Fruit fly (Drosophila melanogaster) whole organism, embryonic: ENCODE data around the gene tai.

Experiments used
- Atf-2 ChIP-seq: fragments of 200-800 bp; sonication (Bioruptor generic); optimal IDR thresholded peaks from 2 replicates; lab custom pipeline; 2016; ENCODE audit warnings: missing biosample characterization, missing genetic modification characterization
- B-H2 ChIP-seq: fragments of 200-800 bp; sonication (Bioruptor generic); optimal IDR thresholded peaks from 2 replicates; lab custom pipeline; 2018; ENCODE audit warnings: missing biosample characterization, mild to moderate bottlenecking, missing genetic modification characterization
- CG10462 ChIP-seq: fragments of 200-800 bp; sonication (Bioruptor generic); optimal IDR thresholded peaks from 2 replicates; lab custom pipeline; 2016; ENCODE audit warnings: missing biosample characterization, missing genetic modification characterization
- CG10565 ChIP-seq: fragments of 200-800 bp; sonication (Bioruptor generic); optimal IDR thresholded peaks from 3 replicates; lab custom pipeline; 2016; ENCODE audit warnings: missing biosample characterization, mild to moderate bottlenecking, missing genetic modification characterization
- CG11398 ChIP-seq: fragments of 200-800 bp; sonication (Bioruptor generic); optimal IDR thresholded peaks from 2 replicates; lab custom pipeline; 2016; ENCODE audit warnings: missing biosample characterization, missing genetic modification characterization
- CG11695 ChIP-seq: fragments of 200-800 bp; sonication (Bioruptor generic); IDR thresholded peaks from 3 replicates; pipeline ENCODE4 v1.3.6; 2022; ENCODE audit warnings: missing biosample characterization, missing genetic modification characterization
- CG11723 ChIP-seq: fragments of 200-800 bp; sonication (Bioruptor generic); optimal IDR thresholded peaks from 2 replicates; lab custom pipeline; 2017; ENCODE audit warnings: missing biosample characterization, mild to moderate bottlenecking, missing genetic modification characterization
- CG15269 ChIP-seq: fragments of 200-800 bp; sonication (Bioruptor generic); optimal IDR thresholded peaks from 2 replicates; lab custom pipeline; 2018; ENCODE audit warnings: missing biosample characterization, mild to moderate bottlenecking, missing genetic modification characterization, moderate library complexity
- CG16813 ChIP-seq: fragments of 200-800 bp; sonication (Bioruptor generic); IDR thresholded peaks from 3 replicates; pipeline ENCODE4 v1.3.6; 2022; ENCODE audit warnings: missing biosample characterization, missing genetic modification characterization; ENCODE audit not compliant: partially characterized antibody
- CG17361 ChIP-seq: fragments of 200-800 bp; sonication (Bioruptor generic); IDR thresholded peaks from 3 replicates; pipeline ENCODE4 v1.3.6; 2022; ENCODE audit warnings: missing biosample characterization, missing genetic modification characterization
- CG1832 ChIP-seq: fragments of 200-800 bp; sonication (Bioruptor generic); optimal IDR thresholded peaks from 2 replicates; lab custom pipeline; 2017; ENCODE audit warnings: missing biosample characterization, mild to moderate bottlenecking, missing genetic modification characterization, inconsistent platforms
- CG4282 ChIP-seq: fragments of 200-800 bp; sonication (Bioruptor generic); optimal IDR thresholded peaks from 2 replicates; lab custom pipeline; 2016; ENCODE audit warnings: missing biosample characterization, missing genetic modification characterization
- CG43689 ChIP-seq: fragments of 200-800 bp; sonication (Bioruptor generic); IDR thresholded peaks from 2 replicates; pipeline ENCODE4 v1.3.6; 2022; ENCODE audit warnings: missing biosample characterization, missing genetic modification characterization
- CG4404 ChIP-seq: fragments of 200-800 bp; sonication (Bioruptor generic); IDR thresholded peaks from 2 replicates; pipeline ENCODE4 v1.3.6; 2022; ENCODE audit warnings: missing biosample characterization, missing genetic modification characterization
- CG6683 ChIP-seq: fragments of 200-800 bp; sonication (Bioruptor generic); optimal IDR thresholded peaks from 2 replicates; lab custom pipeline; 2017; ENCODE audit warnings: missing biosample characterization, mild to moderate bottlenecking, missing genetic modification characterization, missing genetic modification reagents
- CG6765 ChIP-seq: fragments of 200-800 bp; sonication (Bioruptor generic); optimal IDR thresholded peaks from 3 replicates; lab custom pipeline; 2017; ENCODE audit warnings: missing biosample characterization, mild to moderate bottlenecking, missing genetic modification characterization
- CG9609 ChIP-seq: fragments of 200-800 bp; sonication (Bioruptor generic); optimal IDR thresholded peaks from 3 replicates; lab custom pipeline; 2016; ENCODE audit warnings: missing biosample characterization, missing genetic modification characterization
- CG9932 ChIP-seq: fragments of 200-800 bp; sonication (Bioruptor generic); IDR thresholded peaks from 2 replicates; pipeline ENCODE4 v1.3.6; 2022; ENCODE audit warnings: missing biosample characterization, missing genetic modification characterization
- Dip3 ChIP-seq: fragments of 200-800 bp; sonication (Bioruptor generic); optimal IDR thresholded peaks from 3 replicates; lab custom pipeline; 2016; ENCODE audit warnings: missing biosample characterization, missing genetic modification characterization
- Doc2 ChIP-seq: fragments of 200-800 bp; sonication (Bioruptor generic); IDR thresholded peaks from 2 replicates; pipeline ENCODE4 v1.3.6; 2022; ENCODE audit warnings: missing biosample characterization, missing genetic modification characterization
- Dp ChIP-seq: fragments of 200-800 bp; sonication (Bioruptor generic); optimal IDR thresholded peaks from 2 replicates; lab custom pipeline; 2018; ENCODE audit warnings: missing biosample characterization, mild to moderate bottlenecking, missing genetic modification characterization, moderate library complexity
- Ets97D ChIP-seq: fragments of 200-800 bp; sonication (Bioruptor generic); optimal IDR thresholded peaks from 3 replicates; lab custom pipeline; 2016; ENCODE audit warnings: missing biosample characterization, missing genetic modification characterization
- Hmx ChIP-seq: fragments of 200-800 bp; sonication (Bioruptor generic); optimal IDR thresholded peaks from 2 replicates; lab custom pipeline; 2016; ENCODE audit warnings: missing biosample characterization, missing genetic modification characterization
- MESR4 ChIP-seq: fragments of 200-800 bp; sonication (Bioruptor generic); optimal IDR thresholded peaks from 2 replicates; lab custom pipeline; 2018; ENCODE audit warnings: missing biosample characterization, mild to moderate bottlenecking, missing genetic modification characterization, moderate library complexity
- Mad ChIP-seq: fragments of 200-800 bp; sonication (Bioruptor generic); optimal IDR thresholded peaks from 2 replicates; lab custom pipeline; 2016; ENCODE audit warnings: missing biosample characterization, missing genetic modification characterization
- Nf-YC ChIP-seq: fragments of 200-800 bp; optimal IDR thresholded peaks from 3 replicates; lab custom pipeline; 2019; ENCODE audit warnings: missing biosample characterization, mild to moderate bottlenecking, missing genetic modification characterization, moderate library complexity
- Rfx ChIP-seq: fragments of 200-800 bp; sonication (Bioruptor generic); IDR thresholded peaks from 2 replicates; pipeline ENCODE4 v1.3.6; 2022; ENCODE audit warnings: missing biosample characterization, missing genetic modification characterization
- Side ChIP-seq: fragments of 200-800 bp; sonication (Bioruptor generic); optimal IDR thresholded peaks from 2 replicates; lab custom pipeline; 2016; ENCODE audit warnings: missing biosample characterization, missing genetic modification characterization
- Sin3A ChIP-seq: fragments of >200 bp; optimal IDR thresholded peaks from 2 replicates; lab custom pipeline; 2018
- Xrp1 ChIP-seq: fragments of 200-800 bp; sonication (Bioruptor generic); IDR thresholded peaks from 2 replicates; pipeline ENCODE4 v1.3.6; 2022; ENCODE audit warnings: missing biosample characterization, missing genetic modification characterization
- ac ChIP-seq: fragments of 200-800 bp; sonication (Bioruptor generic); optimal IDR thresholded peaks from 3 replicates; lab custom pipeline; 2017; ENCODE audit warnings: missing biosample characterization, mild to moderate bottlenecking, missing genetic modification characterization
- ara ChIP-seq: fragments of 200-800 bp; sonication (Bioruptor generic); IDR thresholded peaks from 2 replicates; pipeline ENCODE4 v1.3.6; 2022; ENCODE audit warnings: missing biosample characterization, missing genetic modification characterization
- chinmo ChIP-seq: fragments of 200-800 bp; sonication (Bioruptor generic); IDR thresholded peaks from 4 replicates; pipeline ENCODE4 v1.3.6; 2022; ENCODE audit warnings: missing biosample characterization, missing genetic modification characterization; ENCODE audit not compliant: partially characterized antibody
- ci ChIP-seq: fragments of 200-800 bp; sonication (Bioruptor generic); IDR thresholded peaks from 3 replicates; pipeline ENCODE4 v1.3.6; 2022; ENCODE audit warnings: missing biosample characterization, missing genetic modification characterization
- crol ChIP-seq: fragments of 200-800 bp; sonication (Bioruptor generic); IDR thresholded peaks from 2 replicates; pipeline ENCODE4 v1.3.6; 2022; ENCODE audit warnings: missing biosample characterization, missing genetic modification characterization
- gem ChIP-seq: fragments of 200-800 bp; sonication (Bioruptor generic); optimal IDR thresholded peaks from 2 replicates; lab custom pipeline; 2019; ENCODE audit warnings: missing biosample characterization, mild to moderate bottlenecking, missing genetic modification characterization, moderate library complexity
- gsb-n ChIP-seq: fragments of 200-800 bp; sonication (Bioruptor generic); optimal IDR thresholded peaks from 3 replicates; lab custom pipeline; 2018; ENCODE audit warnings: missing biosample characterization, mild to moderate bottlenecking, missing genetic modification characterization
- gt ChIP-seq: fragments of 200-800 bp; sonication (Bioruptor generic); IDR thresholded peaks from 2 replicates; pipeline ENCODE4 v1.3.6; 2022; ENCODE audit warnings: missing biosample characterization, missing genetic modification characterization
- mam ChIP-seq: fragments of 200-800 bp; sonication (Bioruptor generic); optimal IDR thresholded peaks from 3 replicates; lab custom pipeline; 2016; ENCODE audit warnings: missing biosample characterization, missing genetic modification characterization
- nerfin-2 ChIP-seq: fragments of 200-800 bp; sonication (Bioruptor generic); IDR thresholded peaks from 2 replicates; pipeline ENCODE4 v1.3.6; 2022; ENCODE audit warnings: missing biosample characterization, missing genetic modification characterization; ENCODE audit not compliant: partially characterized antibody
- oc ChIP-seq: fragments of 200-800 bp; sonication (Bioruptor generic); optimal IDR thresholded peaks from 2 replicates; lab custom pipeline; 2018; ENCODE audit warnings: missing biosample characterization, mild to moderate bottlenecking, missing genetic modification characterization, moderate library complexity
- otp ChIP-seq: fragments of 200-800 bp; sonication (Bioruptor generic); IDR thresholded peaks from 3 replicates; pipeline ENCODE4, ENCODE4 v1.3.6; 2022; ENCODE audit warnings: missing biosample characterization, missing genetic modification characterization
- pan ChIP-seq, 4 experiments: fragments of >200 bp in 3 of 4; fragments of 200-800 bp in 1 of 4; sonication (Bioruptor generic) in 1 of 4; optimal IDR thresholded peaks in 3 of 4; IDR thresholded peaks in 1 of 4; 2 replicates each; pipeline versions ENCODE4 v1.3.6 to Lab custom; 2017 to 2022; ENCODE audit warnings: missing biosample characterization in 2 of 4, missing genetic modification characterization in 2 of 4, mixed read lengths in 1 of 4
- prd ChIP-seq, 3 experiments: fragments of >200 bp in 2 of 3; fragments of 200-800 bp in 1 of 3; sonication (Bioruptor generic) in 1 of 3; optimal IDR thresholded peaks in 2 of 3; IDR thresholded peaks in 1 of 3; 2 replicates in 2 of 3; 3 replicates in 1 of 3; pipeline versions ENCODE4 v1.3.6 to Lab custom; 2017 to 2022; ENCODE audit warnings: missing biosample characterization in 1 of 3, missing genetic modification characterization in 1 of 3
- row ChIP-seq: fragments of 200-800 bp; sonication (Bioruptor generic); IDR thresholded peaks from 3 replicates; pipeline ENCODE4 v1.3.6; 2022; ENCODE audit warnings: missing biosample characterization, missing genetic modification characterization
- run ChIP-seq: fragments of 200-800 bp; sonication (Bioruptor generic); optimal IDR thresholded peaks from 3 replicates; lab custom pipeline; 2018; ENCODE audit warnings: missing biosample characterization, mild to moderate bottlenecking, missing genetic modification characterization
- sob ChIP-seq: fragments of 200-800 bp; sonication (Bioruptor generic); IDR thresholded peaks from 2 replicates; pipeline ENCODE4 v1.3.6; 2022; ENCODE audit warnings: missing biosample characterization, missing genetic modification characterization
- stwl ChIP-seq: fragments of 200-800 bp; sonication (Bioruptor generic); optimal IDR thresholded peaks from 3 replicates; lab custom pipeline; 2018; ENCODE audit warnings: missing biosample characterization, mild to moderate bottlenecking, missing genetic modification characterization, moderate library complexity
- trh ChIP-seq: fragments of 200-800 bp; sonication (Bioruptor generic); optimal IDR thresholded peaks from 2 replicates; lab custom pipeline; 2016; ENCODE audit warnings: missing biosample characterization, missing genetic modification characterization

tai gene

DNA sequence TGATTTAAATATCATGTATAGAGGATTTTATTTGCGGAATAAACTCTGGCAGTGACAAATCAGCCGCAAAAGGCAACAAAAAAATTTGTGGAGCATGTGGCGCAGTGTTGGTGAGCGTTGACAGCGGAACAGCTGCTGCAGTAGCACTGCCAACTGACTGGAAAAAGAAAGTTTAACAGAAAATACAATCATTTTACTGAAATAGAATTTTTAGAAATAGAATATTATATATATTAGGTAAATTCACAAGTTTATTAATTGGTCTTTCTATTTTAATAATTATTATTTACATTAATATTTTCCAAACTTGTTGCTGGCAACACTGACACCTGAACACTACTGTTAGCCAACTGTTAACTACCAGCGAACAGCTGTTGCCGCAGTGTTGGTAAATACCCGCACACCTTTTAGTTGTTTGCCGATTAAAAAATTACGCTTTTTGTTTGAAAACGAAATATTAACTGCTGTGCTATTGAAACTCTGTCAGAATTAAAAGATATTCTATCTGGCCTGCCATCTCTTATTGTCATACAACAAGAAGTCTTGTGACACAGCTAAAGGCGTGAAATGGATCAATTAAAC is at the start of gene tai, which contains the start of gene CG9586:
tai (plus strand) TSS at position 380 of the 582 bp plus-strand sequence.
CG9586 (minus strand) TSS at position 116 of the 582 bp plus-strand sequence.
- TF ChIP-seq CG11723 (peak; percentile 46), stwl (tag; lab: Kevin White, UChicago) (peak; percentile 88), mam (GFP tag; lab: Kevin White, UChicago) (peak; percentile 57), CG1832 (GFP tag; lab: Kevin White, UChicago) (no peak), sob (GFP tag; lab: Robert Waterston, UW) (peak; percentile 89), Mad (GFP tag; lab: Kevin White, UChicago) (peak; percentile 63), crol (GFP tag; lab: Robert Waterston, UW) (no peak), CG9609 (GFP tag; lab: Kevin White, UChicago) (no peak), CG11398 (GFP tag; lab: Kevin White, UChicago) (no peak), nerfin-2 (GFP tag; lab: Robert Waterston, UW) (no peak), CG9932 (GFP tag; lab: Robert Waterston, UW) (peak; percentile 88), MESR4 (GFP tag; lab: Kevin White, UChicago) (peak; percentile 81), otp (GFP tag; lab: Robert Waterston, UW) (peak; percentile 43; the same call in 1 of the 3 replicates), B-H2 (peak; percentile 85), Ets97D (peak; percentile 61), prd (optimal IDR thresholded peaks at IDR 0.05; lab: Kevin White, UChicago) (no peak), prd (GFP tag; IDR thresholded peaks at IDR 0.05; lab: Robert Waterston, UW) (peak; percentile 90), ara (GFP tag; lab: Robert Waterston, UW) (peak; percentile 70; the same call in 1 of the 2 replicates), CG11695 (GFP tag; lab: Robert Waterston, UW) (peak; percentile 80), pan (optimal IDR thresholded peaks at IDR 0.05; lab: Kevin White, UChicago) (no peak), pan (GFP tag; optimal IDR thresholded peaks at IDR 0.05 in 1 of 2, IDR thresholded peaks at IDR 0.05 in 1 of 2) (peak in 1 of 2 experiments; percentile 88), Doc2 (no peak; the same call in 1 of the 2 replicates), row (GFP tag; lab: Robert Waterston, UW) (peak; percentile 80), CG6683 (GFP tag; lab: Kevin White, UChicago) (peak; percentile 63), Side (GFP tag; lab: Kevin White, UChicago) (peak; percentile 20), CG4404 (peak; percentile 78), CG15269 (tag; lab: Kevin White, UChicago) (peak; percentile 83), CG16813 (GFP tag; lab: Robert Waterston, UW) (no peak), Xrp1 (GFP tag; lab: Robert Waterston, UW) (peak; percentile 94), CG10462 (GFP tag; lab: Kevin White, UChicago) (peak; percentile 81), ci (peak; percentile 91), trh (GFP tag; lab: Kevin White, UChicago) (no peak), CG43689 (GFP tag; lab: Robert Waterston, UW) (0 out of 2 replicates have a peak, but pooled peaks have one; percentile 27), Nf-YC (tag; lab: Kevin White, UChicago) (peak; percentile 82), Dip3 (peak; percentile 27), Hmx (GFP tag; lab: Kevin White, UChicago) (peak; percentile 33), Atf-2 (GFP tag; lab: Kevin White, UChicago) (peak; percentile 0), Sin3A (peak; percentile 17), ac (GFP tag; lab: Kevin White, UChicago) (peak; percentile 30), Rfx (GFP tag; lab: Robert Waterston, UW) (peak; percentile 89), CG10565 (GFP tag; lab: Kevin White, UChicago) (no peak), Dp (peak; percentile 38), gem (tag; lab: Kevin White, UChicago) (peak; percentile 93), gt (GFP tag; lab: Robert Waterston, UW) (peak; percentile 45; the same call in 1 of the 2 replicates), CG6765 (GFP tag; lab: Kevin White, UChicago) (peak; percentile 76), chinmo (GFP tag; lab: Robert Waterston, UW) (no peak), gsb-n (peak; percentile 87), CG17361 (peak; percentile 87), run (tag; lab: Kevin White, UChicago) (peak; percentile 71), CG4282 (GFP tag; lab: Kevin White, UChicago) (no peak), oc (tag; lab: Kevin White, UChicago) (peak; percentile 76)
